Worm (Caenorhabditis elegans): ENCODE measurements around the gene ets-8.
"Not testable (repeated sequence)": the region's sequence is repeated elsewhere in the genome, so short reads cannot be mapped to it uniquely, and the experiment has no call there.

ets-8 gene

DNA sequence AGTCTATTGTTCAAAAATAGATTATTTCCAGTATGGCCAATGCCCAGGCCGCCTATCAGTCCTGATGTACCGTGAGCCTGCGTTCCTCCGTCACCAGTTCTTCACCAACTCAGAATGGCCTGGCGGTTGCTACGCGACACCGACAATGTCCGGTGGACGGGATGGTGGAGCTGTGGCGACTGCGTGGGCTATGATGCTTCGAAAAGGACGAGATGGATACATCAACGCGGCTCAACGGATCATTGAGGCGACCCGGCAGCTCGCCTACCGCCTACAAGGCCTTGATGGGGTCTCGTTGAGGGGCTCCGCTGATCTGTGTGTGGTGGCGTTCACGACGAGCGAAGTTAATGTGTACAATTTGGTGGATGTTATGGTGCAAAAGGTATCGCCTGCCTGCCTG is 39.2 kb upstream of the ets-8 start:
- TF ChIP-seq rnt-1 (tag; optimal IDR thresholded peaks at IDR 0.05) = no peak
- no peak for TF ChIP-seq npax-4 (tag; optimal IDR thresholded peaks at IDR 0.05)
- TF ChIP-seq odd-2 (tag; optimal IDR thresholded peaks at IDR 0.05) = no peak
- TF ChIP-seq ref-2 (tag; optimal IDR thresholded peaks at IDR 0.05) = no peak
- TF ChIP-seq lim-6 (tag; optimal IDR thresholded peaks at IDR 0.05) = no peak
- TF ChIP-seq ceh-6 (GFP tag; optimal IDR thresholded peaks at IDR 0.05) = no peak
- TF ChIP-seq K02D7.2 (tag; optimal IDR thresholded peaks at IDR 0.05) = no peak
- no peak for TF ChIP-seq ceh-9 (tag; optimal IDR thresholded peaks at IDR 0.05)
- no peak for TF ChIP-seq ama-1 (optimal IDR thresholded peaks at IDR 0.05)
- TF ChIP-seq tbx-7 (tag; optimal IDR thresholded peaks at IDR 0.05) = no peak
- no peak for TF ChIP-seq ceh-34 (tag; optimal IDR thresholded peaks at IDR 0.05)
- no peak for TF ChIP-seq pros-1 (tag; optimal IDR thresholded peaks at IDR 0.05)
- no peak for TF ChIP-seq ceh-18 (tag; optimal IDR thresholded peaks at IDR 0.05)
- TF ChIP-seq pha-2 (tag; optimal IDR thresholded peaks at IDR 0.05) = no peak
- no peak for TF ChIP-seq madf-2 (tag; optimal IDR thresholded peaks at IDR 0.05)

DNA sequence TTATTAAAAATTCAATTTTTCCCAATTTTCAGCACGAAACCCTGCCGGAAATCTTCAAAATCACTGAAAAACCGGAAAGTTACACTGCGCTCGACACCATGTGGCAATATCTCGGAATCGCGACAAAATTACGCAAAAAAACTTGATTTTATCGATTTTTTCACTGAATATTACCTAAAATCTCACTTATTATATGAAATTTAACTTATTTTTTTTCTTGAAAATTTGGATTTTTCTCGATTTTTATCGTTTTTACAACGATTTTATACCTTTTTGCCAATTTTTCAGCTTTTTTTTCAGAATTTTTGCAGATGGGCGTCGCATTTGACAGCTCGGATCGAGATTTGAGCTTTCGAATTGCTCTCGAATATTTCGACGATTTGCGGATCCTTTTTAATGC is 32.5 kb upstream of the ets-8 start, which contains the start of gene spl-3:
Gene spl-3 (plus strand): TSS at position 301 of the 400 bp plus-strand sequence.
- TF ChIP-seq nhr-11 (tag; optimal IDR thresholded peaks at IDR 0.05) (no peak), C38D4.7 (GFP tag; optimal IDR thresholded peaks at IDR 0.05) (no peak), ahr-1 (tag; optimal IDR thresholded peaks at IDR 0.05) (no peak), ets-4 (tag; optimal IDR thresholded peaks at IDR 0.05) (no peak), fkh-10 (GFP tag; optimal IDR thresholded peaks at IDR 0.05) (no peak), eyg-1 (tag; optimal IDR thresholded peaks at IDR 0.05) (no peak), hlh-8 (tag; optimal IDR thresholded peaks at IDR 0.05) (no peak), ceh-48 (tag; optimal IDR thresholded peaks at IDR 0.05) (no peak), F13H6.1 (tag; optimal IDR thresholded peaks at IDR 0.05) (no peak), K02D7.2 (tag; optimal IDR thresholded peaks at IDR 0.05) (no peak), dve-1 (tag; optimal IDR thresholded peaks at IDR 0.05) (no peak), ceh-45 (GFP tag; IDR thresholded peaks at IDR 0.05) (no peak), ttx-3 (tag; optimal IDR thresholded peaks at IDR 0.05) (no peak), npax-4 (tag; optimal IDR thresholded peaks at IDR 0.05) (no peak), ceh-22 (tag; optimal IDR thresholded peaks at IDR 0.05) (no peak), pat-9 (tag; optimal IDR thresholded peaks at IDR 0.05) (no peak), pax-1 (tag; optimal IDR thresholded peaks at IDR 0.05) (no peak), tbx-2 (tag; optimal IDR thresholded peaks at IDR 0.05) (no peak), ceh-34 (tag; optimal IDR thresholded peaks at IDR 0.05) (no peak)

DNA sequence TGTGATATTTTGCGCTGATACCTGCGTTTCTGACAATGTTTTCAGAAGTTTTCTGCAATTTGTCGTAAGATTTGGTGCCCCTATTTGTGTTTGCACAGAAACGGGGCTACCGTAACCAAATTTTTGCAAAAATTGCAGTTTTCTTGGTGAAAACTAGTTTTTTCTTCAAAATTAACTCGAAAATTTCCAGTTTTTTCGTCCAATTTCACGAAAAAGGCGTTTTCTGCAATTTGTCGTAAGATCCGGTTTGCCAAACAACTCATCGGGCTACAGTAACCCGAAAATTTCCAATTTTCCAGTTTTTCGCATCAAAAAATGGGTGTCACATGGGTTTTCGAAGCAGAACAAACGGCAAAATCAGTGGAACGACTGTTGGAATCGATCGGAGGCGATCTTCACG is 27.2 kb upstream of the ets-8 start, which contains the start of gene mdt-20:
Gene mdt-20 (plus strand): TSS at position 301 of the 400 bp plus-strand sequence.
- TF ChIP-seq pros-1 (tag; optimal IDR thresholded peaks at IDR 0.05); ceh-19 (GFP tag; optimal IDR thresholded peaks at IDR 0.05); fkh-10 (GFP tag; optimal IDR thresholded peaks at IDR 0.05): not testable (repeated sequence)

DNA sequence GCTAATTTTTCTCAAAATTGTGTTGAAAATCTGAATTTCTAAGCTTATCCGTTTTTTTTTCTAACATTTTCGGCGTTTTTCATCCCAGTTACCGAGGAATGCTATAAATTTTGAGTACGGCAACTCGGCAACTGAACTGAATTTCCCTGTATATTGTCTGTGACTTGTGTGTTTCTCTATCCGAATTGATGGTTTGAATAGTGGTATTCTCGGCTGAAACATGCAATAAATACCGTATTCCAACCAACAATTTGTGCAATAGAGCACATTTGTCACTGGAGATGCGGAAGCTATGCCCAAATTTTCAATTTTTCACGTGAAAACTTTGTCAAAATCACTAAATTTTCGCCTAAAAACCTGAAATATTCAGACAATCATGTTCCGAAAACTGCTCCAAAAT is 22.0 kb upstream of the ets-8 start, which contains the start of gene rmif-2:
Gene rmif-2 (plus strand): TSS at position 301 of the 400 bp plus-strand sequence.
- TF ChIP-seq npax-4 (tag; optimal IDR thresholded peaks at IDR 0.05); hlh-30 (tag; optimal IDR thresholded peaks at IDR 0.05; ENCODE audit: insufficient read depth); hlh-6 (tag; optimal IDR thresholded peaks at IDR 0.05): not testable (repeated sequence)

DNA sequence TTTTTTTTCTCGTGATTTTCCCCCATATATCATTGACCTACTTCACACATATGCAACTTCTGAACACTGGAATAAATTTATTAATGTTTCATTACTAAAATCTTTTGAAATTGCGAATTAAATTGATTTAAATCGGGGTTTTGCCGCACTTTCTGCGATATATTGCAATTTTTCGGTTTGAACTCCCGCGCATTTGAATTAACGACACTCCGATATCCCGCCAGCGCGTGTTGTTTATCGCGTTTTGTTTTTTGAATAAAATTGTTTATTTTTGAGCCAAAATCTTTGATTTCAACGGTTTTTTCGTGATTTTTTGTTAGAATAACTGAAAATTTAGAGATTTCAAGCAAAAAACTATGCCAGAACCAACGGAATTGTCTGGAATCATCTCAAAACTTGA is 17.4 kb upstream of the ets-8 start, which contains the start of gene Y104H12D.2:
Gene Y104H12D.2 (plus strand): TSS at position 340 of the 400 bp plus-strand sequence.
- TF ChIP-seq T23F11.4 (GFP tag; optimal IDR thresholded peaks at IDR 0.05) (no peak), unc-42 (tag; optimal IDR thresholded peaks at IDR 0.05) (peak; percentile 32)

Data from whole organism, late embryonic.